Worm (Caenorhabditis elegans): Measurements from ENCODE around the gene F13H10.5.
"Not testable (repeated sequence)": the region's sequence is repeated elsewhere in the genome, so short reads cannot be mapped to it uniquely, and the experiment has no call there.

F13H10.5 gene

ce11 chrIV:10985568-10986035 lies 5.2 kb upstream of the F13H10.5 start, which contains the start of gene cyb-2.1:
cyb-2.1 (plus strand) TSS chrIV:10985985.
- TF ChIP-seq lin-11 (tag; optimal IDR thresholded peaks at IDR 0.05) (no peak), aly-2 (tag; optimal IDR thresholded peaks at IDR 0.05) (no peak), F13H6.1 (tag; optimal IDR thresholded peaks at IDR 0.05) (no peak)

ce11 chrIV:10987342-10987945 lies 3.4 kb upstream of the F13H10.5 start, which contains the start of gene Y43E12A.3:
Y43E12A.3 (plus strand) TSS chrIV:10987895.
- not testable (repeated sequence) for TF ChIP-seq lin-39, elt-3, ztf-4 (tag; optimal IDR thresholded peaks at IDR 0.05)

DNA sequence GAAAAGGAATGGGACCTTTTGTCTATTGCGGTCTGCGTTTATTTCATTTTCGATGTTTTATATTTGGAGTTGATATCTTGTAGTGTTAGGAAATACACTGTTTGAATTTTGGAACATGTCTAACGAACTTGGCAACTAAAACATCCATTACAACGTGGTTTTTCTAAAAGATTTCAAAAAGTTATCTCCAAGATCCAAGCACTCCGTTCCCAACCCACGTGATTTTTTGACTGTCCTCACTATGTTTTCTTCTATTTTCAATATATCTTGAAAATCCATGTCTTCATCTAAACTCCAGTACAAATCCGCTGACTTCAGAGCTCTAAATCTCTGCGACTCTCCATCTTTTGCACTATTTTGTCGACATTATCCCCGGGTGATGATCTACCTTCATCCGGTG lies 10.8 kb downstream of the F13H10.5 start, which contains the start of gene F13H10.9:
TSS of gene F13H10.9 (plus strand) at position 301 of the 400 bp plus-strand sequence.
- TF ChIP-seq elt-3 (tag; optimal IDR thresholded peaks at IDR 0.05) = no peak

DNA sequence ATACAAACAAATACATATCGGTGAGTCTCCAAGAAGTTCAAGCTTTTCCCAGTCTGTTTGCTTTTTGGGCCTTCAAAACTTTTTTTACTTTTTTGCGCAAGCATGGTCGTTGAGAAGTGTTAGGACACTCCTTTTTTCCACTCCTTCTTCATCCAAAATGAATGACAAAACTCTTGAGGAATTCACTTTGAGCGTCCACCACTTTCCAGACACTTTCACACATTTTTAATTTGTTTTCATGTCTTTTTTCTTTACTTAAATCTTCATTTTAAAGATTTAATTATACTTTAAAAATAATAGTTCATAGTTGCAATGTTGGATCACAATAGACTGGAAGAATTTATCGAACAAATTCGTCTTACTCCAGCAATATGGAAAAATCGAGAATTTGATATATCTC lies 13.5 kb downstream of the F13H10.5 start, which contains the start of gene F13H10.1:
TSS of gene F13H10.1 (plus strand) at position 301 of the 400 bp plus-strand sequence.
- TF ChIP-seq nhr-6 (tag; optimal IDR thresholded peaks at IDR 0.05) = no peak
- no peak for TF ChIP-seq F13H6.1 (tag; optimal IDR thresholded peaks at IDR 0.05)
- TF ChIP-seq unc-55 (GFP tag; optimal IDR thresholded peaks at IDR 0.05) = peak; percentile 12

- TF ChIP-seq ama-1 (optimal IDR thresholded peaks at IDR 0.05) (no peak), C34F6.9 (tag; optimal IDR thresholded peaks at IDR 0.05) (no peak), lsy-2 (tag; optimal IDR thresholded peaks at IDR 0.05) (peak in 1 of 2 experiments; percentile 6), aly-2 (tag; optimal IDR thresholded peaks at IDR 0.05) (no peak), nhr-12 (tag; optimal IDR thresholded peaks at IDR 0.05) (no peak)
These were observed 15.6 kb downstream of the F13H10.5 start for ce11 chrIV:11006383-11006782.

DNA sequence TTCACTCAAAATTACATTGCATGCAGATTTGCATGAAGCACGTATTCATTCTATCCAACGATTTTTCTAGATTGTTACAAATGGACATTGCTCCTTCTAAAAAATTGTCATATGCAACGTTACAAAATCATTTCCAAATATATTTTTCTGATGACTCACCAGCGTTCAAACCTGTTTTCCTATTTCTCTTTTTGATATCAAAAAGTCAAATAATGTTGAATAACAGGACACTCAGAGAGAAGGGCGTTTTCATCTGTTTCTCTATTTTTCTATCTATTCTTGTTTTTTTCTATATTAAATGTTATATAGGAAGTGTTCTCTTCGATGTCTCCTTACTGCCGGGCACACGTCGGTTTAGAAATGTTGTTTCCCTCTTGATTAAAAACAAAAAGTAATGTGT lies 16.1 kb downstream of the F13H10.5 start:
- TF ChIP-seq fos-1 (tag; optimal IDR thresholded peaks at IDR 0.05) = peak; percentile 64
- TF ChIP-seq lin-13 (GFP tag; optimal IDR thresholded peaks at IDR 0.05) = no peak

- TF ChIP-seq lin-13 (GFP tag; optimal IDR thresholded peaks at IDR 0.05) (no peak), fos-1 (tag; optimal IDR thresholded peaks at IDR 0.05) (peak; percentile 78), unc-39 (tag; optimal IDR thresholded peaks at IDR 0.05) (no peak), Y55F3AM.14 (GFP tag; optimal IDR thresholded peaks at IDR 0.05) (no peak), blmp-1 (tag; optimal IDR thresholded peaks at IDR 0.05; ENCODE audit: insufficient read depth) (peak; percentile 89), C34F6.9 (tag; optimal IDR thresholded peaks at IDR 0.05) (peak; percentile 2), ceh-82 (tag; optimal IDR thresholded peaks at IDR 0.05) (no peak), nhr-21 (tag; optimal IDR thresholded peaks at IDR 0.05) (peak; percentile 32), aly-2 (tag; optimal IDR thresholded peaks at IDR 0.05) (no peak), nhr-129 (tag; optimal IDR thresholded peaks at IDR 0.05) (peak; percentile 75), sma-3 (GFP tag; optimal IDR thresholded peaks at IDR 0.05) (peak; percentile 48), F13H6.1 (tag; optimal IDR thresholded peaks at IDR 0.05) (peak; percentile 1), sma-9 (GFP tag; optimal IDR thresholded peaks at IDR 0.05) (peak; percentile 24), sma-9 (tag; optimal IDR thresholded peaks at IDR 0.05) (no peak), mdl-1 (tag; optimal IDR thresholded peaks at IDR 0.05) (no peak), crh-2 (tag; optimal IDR thresholded peaks at IDR 0.05) (peak; percentile 33), nhr-25 (tag; optimal IDR thresholded peaks at IDR 0.05) (peak; percentile 66), ztf-4 (tag; optimal IDR thresholded peaks at IDR 0.05) (no peak), unc-62 (GFP tag; optimal IDR thresholded peaks at IDR 0.05) (no peak), gmeb-1 (tag; optimal IDR thresholded peaks at IDR 0.05) (no peak)
These were observed 17.5 kb downstream of the F13H10.5 start for ce11 chrIV:11008255-11008654.

Measured in whole organism, L2 larva.